Fruit fly (Drosophila melanogaster): ENCODE results near the gene CG32079.

DNA sequence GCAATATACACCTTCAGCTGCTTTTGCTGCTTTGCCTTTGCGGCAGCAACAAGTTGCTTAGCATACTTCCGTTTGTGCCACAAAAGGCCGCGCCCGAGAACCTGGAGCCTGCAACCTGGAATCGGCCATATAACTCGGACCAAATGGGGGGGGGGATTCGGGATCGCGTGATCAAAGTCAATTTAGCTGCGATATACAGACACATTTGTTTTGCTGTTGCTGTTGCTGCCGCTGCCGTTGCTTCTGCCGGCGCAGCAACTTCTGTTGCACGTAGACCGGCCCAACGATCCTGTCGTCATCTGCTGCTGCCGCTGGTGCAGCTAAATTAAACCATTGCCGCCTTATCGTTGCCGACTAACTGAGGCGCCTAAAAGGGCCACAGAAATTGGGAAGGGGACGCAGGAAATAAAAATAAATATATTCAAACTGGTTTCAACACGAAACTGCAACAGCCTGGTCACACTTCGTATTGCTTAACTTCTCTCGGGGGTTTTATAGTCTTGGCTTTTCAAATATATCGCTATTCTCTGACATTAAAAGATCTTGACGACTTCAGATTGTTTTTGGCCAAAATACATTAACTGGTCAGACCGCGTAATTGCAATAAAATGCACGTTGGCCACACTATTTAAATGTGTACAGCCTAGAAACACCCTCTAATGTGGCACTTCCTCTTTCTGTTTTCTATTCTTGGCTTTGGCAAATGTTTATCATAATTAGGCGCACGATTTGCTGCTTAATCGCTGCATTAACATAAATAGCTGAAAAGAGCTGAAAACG lies 33.9 kb upstream of the CG32079 start:
- no peak for TF ChIP-seq CG8478 (optimal IDR thresholded peaks at IDR 0.05)
- no peak for TF ChIP-seq pan (optimal IDR thresholded peaks at IDR 0.05)
- no peak for TF ChIP-seq psq (optimal IDR thresholded peaks at IDR 0.05)

Data from whole organism.